Fruit fly (Drosophila melanogaster): ENCODE data around the gene mTerf5.

The mTerf5 gene

DNA sequence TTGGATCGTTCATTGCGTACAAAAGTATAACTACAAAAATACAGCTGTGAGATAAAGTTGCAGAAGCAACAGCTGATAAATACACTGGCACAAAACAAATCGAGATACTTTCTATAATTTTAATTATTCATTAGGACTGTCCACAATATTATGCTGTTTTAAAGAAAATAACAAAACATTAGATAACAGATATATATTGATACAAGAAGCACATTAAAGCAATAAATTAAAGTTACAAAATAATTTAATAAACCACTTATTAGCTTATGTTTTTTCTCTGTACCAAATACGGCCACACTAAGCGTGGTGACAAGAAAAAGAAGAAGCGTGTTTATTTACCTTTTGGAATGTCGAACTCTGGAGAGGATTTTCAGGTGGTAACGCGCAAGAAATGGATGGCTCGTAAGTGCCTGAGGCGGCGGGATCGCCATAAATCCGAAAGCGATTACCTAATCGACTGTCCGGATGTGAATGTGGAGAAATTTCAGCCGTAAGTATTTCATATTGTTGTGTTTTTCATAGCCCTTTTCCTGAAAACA is 3.2 kb downstream of the mTerf5 start, which contains the start of the genes CG7988 and CG7183 (continued):
- TF ChIP-seq Nf-YA (GFP tag; IDR thresholded peaks at IDR 0.05) (peak; percentile 98), pan (optimal IDR thresholded peaks at IDR 0.05) (no peak), pan (GFP tag; optimal IDR thresholded peaks at IDR 0.05 in 1 of 2, IDR thresholded peaks at IDR 0.05 in 1 of 2) (peak in 1 of 2 experiments; percentile 99), shn (GFP tag; optimal IDR thresholded peaks at IDR 0.05) (peak; percentile 90), jing (GFP tag; optimal IDR thresholded peaks at IDR 0.05) (peak; percentile 91), CG32772 (GFP tag; IDR thresholded peaks at IDR 0.05) (peak; percentile 99), CG5953 (GFP tag; IDR thresholded peaks at IDR 0.05) (peak; percentile 93), CG17829 (tag; optimal IDR thresholded peaks at IDR 0.05) (peak; percentile 99), MTF-1 (GFP tag; optimal IDR thresholded peaks at IDR 0.05; ENCODE audit: borderline replicate concordance) (peak; percentile 84), Rfx (GFP tag; IDR thresholded peaks at IDR 0.05) (peak; percentile 98), Hr51 (GFP tag; optimal IDR thresholded peaks at IDR 0.05) (peak; percentile 94 to 98), hth (optimal IDR thresholded peaks at IDR 0.05) (no peak), Sox102F (GFP tag; optimal IDR thresholded peaks at IDR 0.05) (peak; percentile 99), Hand (GFP tag; optimal IDR thresholded peaks at IDR 0.05) (peak; percentile 87), fd64A (GFP tag; optimal IDR thresholded peaks at IDR 0.05) (peak; percentile 60), Ssrp (tag; optimal IDR thresholded peaks at IDR 0.05) (peak; percentile 99), CG15514 (GFP tag; optimal IDR thresholded peaks at IDR 0.05) (peak; percentile 85), Dip3 (GFP tag; optimal IDR thresholded peaks at IDR 0.05) (peak; percentile 94), kah (GFP tag; optimal IDR thresholded peaks at IDR 0.05) (peak; percentile 88), CG1024 (GFP tag; IDR thresholded peaks at IDR 0.05) (peak; percentile 94), bab2 (GFP tag; optimal IDR thresholded peaks at IDR 0.05) (peak; percentile 98), ranshi (GFP tag; IDR thresholded peaks at IDR 0.05) (peak; percentile 99), bcd (GFP tag; optimal IDR thresholded peaks at IDR 0.05) (peak; percentile 96), wek (GFP tag; optimal IDR thresholded peaks at IDR 0.05) (peak; percentile 68), CG10543 (GFP tag; optimal IDR thresholded peaks at IDR 0.05) (peak; percentile 88), danr (GFP tag; IDR thresholded peaks at IDR 0.05) (peak; percentile 96), CG2875 (GFP tag; optimal IDR thresholded peaks at IDR 0.05) (peak; percentile 93), Hr3 (GFP tag; optimal IDR thresholded peaks at IDR 0.05) (peak; percentile 99), p53 (GFP tag; optimal IDR thresholded peaks at IDR 0.05) (peak; percentile 70), dmrt99B (tag; optimal IDR thresholded peaks at IDR 0.05) (peak; percentile 98), Dad (GFP tag; optimal IDR thresholded peaks at IDR 0.05) (peak; percentile 92), Kr (GFP tag; optimal IDR thresholded peaks at IDR 0.05) (peak; percentile 41), scrt (GFP tag; optimal IDR thresholded peaks at IDR 0.05) (peak; percentile 89), ap (GFP tag; IDR thresholded peaks at IDR 0.05) (peak; percentile 98), Lim3 (GFP tag; IDR thresholded peaks at IDR 0.05) (peak; percentile 94), z (GFP tag; IDR thresholded peaks at IDR 0.05) (peak; percentile 74; the same call in 1 of the 3 replicates), gsb-n (tag; optimal IDR thresholded peaks at IDR 0.05) (peak; percentile 99), CG9727 (GFP tag; optimal IDR thresholded peaks at IDR 0.05) (peak; percentile 98), lmd (GFP tag; IDR thresholded peaks at IDR 0.05) (peak; percentile 99), CG7271 (tag; optimal IDR thresholded peaks at IDR 0.05) (peak; percentile 96), inv (GFP tag; IDR thresholded peaks at IDR 0.05; ENCODE audit: partially characterized antibody) (no peak), CG6254 (GFP tag; optimal IDR thresholded peaks at IDR 0.05) (peak; percentile 87), CG13123 (GFP tag; optimal IDR thresholded peaks at IDR 0.05) (peak; percentile 97), cas (GFP tag; IDR thresholded peaks at IDR 0.05) (peak; percentile 95), org-1 (GFP tag; optimal IDR thresholded peaks at IDR 0.05) (peak; percentile 93), salm (tag; optimal IDR thresholded peaks at IDR 0.05) (peak; percentile 97), CG33213 (GFP tag; optimal IDR thresholded peaks at IDR 0.05) (peak; percentile 81), Oaz (GFP tag; IDR thresholded peaks at IDR 0.05) (peak; percentile 95), mirr (GFP tag; optimal IDR thresholded peaks at IDR 0.05) (peak; percentile 64), cato (GFP tag; optimal IDR thresholded peaks at IDR 0.05; ENCODE audit: borderline replicate concordance) (peak; percentile 96)
